Fruit fly (Drosophila melanogaster) S2 (cell line): ENCODE data around the gene CG43924.
"Not testable (repeated sequence)": the region's sequence is repeated elsewhere in the genome, so short reads cannot be mapped to it uniquely, and the experiment has no call there.

Source experiments
- CG8478 ChIP-seq: fragments of >200 bp; optimal IDR thresholded peaks from 2 replicates; lab custom pipeline; 2018
- CTCF ChIP-seq, 2 experiments: fragments of >200 bp; optimal IDR thresholded peaks; 2 replicates each; lab custom pipeline; 2018

- TF ChIP-seq CG8478 (lab: Kevin White, UChicago); CTCF (optimal IDR thresholded peaks at IDR 0.05; lab: Kevin White, UChicago): not testable (repeated sequence)
These were observed 16.5 kb downstream of the CG43924 start, which contains the start of gene CG44140 for dm6 chr2L:15694371-15694770.
